Worm (Caenorhabditis elegans) whole organism, L4 larva: Measurements from ENCODE around the gene C15B12.4.
A peak's percentile ranks its signal among the peaks of the same experiment; 100 is the strongest.

Experiments
- F10B5.3 ChIP-seq: sonication (generic microtip); optimal IDR thresholded peaks from 2 replicates; lab custom pipeline; 2016; ENCODE audit warnings: mild to moderate bottlenecking, missing genetic modification characterization, missing compliant biosample characterization
- T26A8.4 ChIP-seq: fragments of 200-800 bp; sonication (Bioruptor generic); IDR thresholded peaks from 2 replicates; pipeline ENCODE4 v1.3.6; 2022; ENCODE audit warnings: missing genetic modification characterization, missing compliant biosample characterization
- ZK337.2 ChIP-seq: fragments of 200-800 bp; sonication (Bioruptor generic); IDR thresholded peaks from 2 replicates; pipeline ENCODE4 v1.3.6; 2022; ENCODE audit warnings: missing genetic modification reagents, missing genetic modification characterization, missing compliant biosample characterization
- ceh-28 ChIP-seq: fragments of 150-350 bp; optimal IDR thresholded peaks from 2 replicates; lab custom pipeline; 2014; ENCODE audit warnings: missing biosample characterization, missing genetic modification reagents, missing genetic modification characterization
- ces-1 ChIP-seq: fragments of 150-350 bp; sonication (generic microtip); optimal IDR thresholded peaks from 4 replicates; lab custom pipeline; 2014; ENCODE audit warnings: missing biosample characterization, missing genetic modification reagents, missing genetic modification characterization
- daf-16 ChIP-seq, 3 experiments: sonication (generic microtip); optimal IDR thresholded peaks; 2 replicates each; lab custom pipeline; 2016 to 2017; ENCODE audit warnings: missing genetic modification characterization in 3 of 3, missing genetic modification reagents in 3 of 3, mild to moderate bottlenecking in 2 of 3, missing compliant biosample characterization in 2 of 3, missing biosample characterization in 1 of 3, moderate library complexity in 1 of 3
- daf-8 ChIP-seq: fragments of 200-800 bp; sonication (Bioruptor generic); IDR thresholded peaks from 2 replicates; pipeline ENCODE4 v1.3.6; 2022; ENCODE audit warnings: missing genetic modification characterization, missing compliant biosample characterization
- dmd-6 ChIP-seq: fragments of 200-800 bp; sonication (Bioruptor generic); IDR thresholded peaks from 2 replicates; pipeline ENCODE4 v1.3.6; 2022; ENCODE audit warnings: missing genetic modification reagents, missing genetic modification characterization, missing compliant biosample characterization
- dmd-8 ChIP-seq: fragments of 200-800 bp; sonication (Bioruptor generic); IDR thresholded peaks from 2 replicates; pipeline ENCODE4 v1.3.6; 2022; ENCODE audit warnings: missing genetic modification characterization, missing compliant biosample characterization
- dpl-1 ChIP-seq: fragments of 150-350 bp; optimal IDR thresholded peaks from 2 replicates; lab custom pipeline; 2014; ENCODE audit warnings: missing biosample characterization, missing genetic modification reagents, missing genetic modification characterization
- dve-1 ChIP-seq: sonication (generic microtip); optimal IDR thresholded peaks from 2 replicates; lab custom pipeline; 2017; ENCODE audit warnings: antibody characterized with exemption, mild to moderate bottlenecking, missing genetic modification characterization, missing compliant biosample characterization; ENCODE audit not compliant: insufficient read depth
- egl-27 ChIP-seq: sonication (generic microtip); optimal IDR thresholded peaks from 3 replicates; lab custom pipeline; 2017; ENCODE audit warnings: missing biosample characterization, missing genetic modification reagents, missing genetic modification characterization
- hlh-11 ChIP-seq: fragments of 200-800 bp; sonication (Bioruptor generic); optimal IDR thresholded peaks from 2 replicates; lab custom pipeline; 2018; ENCODE audit warnings: mild to moderate bottlenecking, missing genetic modification characterization, missing compliant biosample characterization
- lin-1 ChIP-seq: fragments of 200-800 bp; sonication (Bioruptor generic); IDR thresholded peaks from 2 replicates; pipeline ENCODE4 v1.3.6; 2022; ENCODE audit warnings: missing genetic modification reagents, missing genetic modification characterization, missing compliant biosample characterization
- mdl-1 ChIP-seq, 2 experiments: fragments of 150-350 bp in 1 of 2; sonication (generic microtip) in 1 of 2; optimal IDR thresholded peaks; 2 replicates each; lab custom pipeline; 2014 to 2017; ENCODE audit warnings: missing biosample characterization in 2 of 2, missing genetic modification characterization in 2 of 2
- mxl-2 ChIP-seq: fragments of 200-800 bp; sonication (Bioruptor generic); conservative IDR thresholded peaks from 2 replicates; pipeline ENCODE4 v1.3.6; 2022; ENCODE audit warnings: missing genetic modification reagents, missing genetic modification characterization, missing compliant biosample characterization
- nhr-102 ChIP-seq: sonication (generic microtip); optimal IDR thresholded peaks from 2 replicates; lab custom pipeline; 2016; ENCODE audit warnings: mild to moderate bottlenecking, missing genetic modification characterization, moderate library complexity, missing compliant biosample characterization
- nhr-28 ChIP-seq: fragments of 150-350 bp; optimal IDR thresholded peaks from 2 replicates; lab custom pipeline; 2014; ENCODE audit warnings: missing biosample characterization, missing genetic modification characterization
- nhr-77 ChIP-seq: fragments of 150-350 bp; optimal IDR thresholded peaks from 2 replicates; lab custom pipeline; 2014; ENCODE audit warnings: missing biosample characterization, missing genetic modification characterization
- pqm-1 ChIP-seq: sonication (generic microtip); optimal IDR thresholded peaks from 2 replicates; lab custom pipeline; 2017; ENCODE audit warnings: missing biosample characterization, missing genetic modification characterization
- rbr-2 ChIP-seq: sonication (generic microtip); optimal IDR thresholded peaks from 2 replicates; lab custom pipeline; 2016; ENCODE audit warnings: missing genotype, missing genetic modification characterization, missing compliant biosample characterization
- zip-11 ChIP-seq: fragments of 200-800 bp; sonication (Bioruptor generic); IDR thresholded peaks from 2 replicates; pipeline ENCODE4 v1.3.6; 2022; ENCODE audit warnings: missing genetic modification characterization, missing compliant biosample characterization
- zip-2 ChIP-seq: fragments of 150-350 bp; optimal IDR thresholded peaks from 2 replicates; lab custom pipeline; 2014; ENCODE audit warnings: missing biosample characterization, missing genetic modification characterization
- ztf-11 ChIP-seq: fragments of 150-350 bp; optimal IDR thresholded peaks from 2 replicates; lab custom pipeline; 2014; ENCODE audit warnings: missing biosample characterization, missing genetic modification characterization
- ztf-7 ChIP-seq: fragments of 150-350 bp; optimal IDR thresholded peaks from 2 replicates; lab custom pipeline; 2014; ENCODE audit warnings: missing biosample characterization, missing genetic modification characterization

Gene C15B12.4

DNA sequence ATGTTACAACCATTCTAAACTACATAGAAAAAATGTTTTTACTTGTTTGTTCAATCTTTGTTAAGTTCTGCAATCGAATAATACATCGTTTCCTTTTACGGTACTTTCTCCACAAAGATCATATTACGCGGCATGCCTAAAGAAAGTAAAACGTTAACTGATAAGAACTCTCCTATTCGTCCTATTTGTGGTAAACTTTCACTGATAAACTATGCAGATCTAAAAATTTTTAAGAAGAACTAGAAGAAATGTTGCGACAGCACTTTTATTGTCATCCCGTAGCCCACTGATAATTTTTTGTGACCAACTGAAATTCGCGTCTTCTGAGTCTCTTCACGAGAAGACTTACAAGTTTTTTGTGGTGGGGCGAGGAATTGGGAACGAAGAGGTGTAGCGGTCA is 46.4 kb downstream of the C15B12.4 start:
- TF ChIP-seq mdl-1 (tag; optimal IDR thresholded peaks at IDR 0.05; lab: Kevin White, UChicago): peak in 1 of 2 experiments; percentile 36
- peak; percentile 71 for TF ChIP-seq hlh-11 (tag; lab: Kevin White, UChicago)
- peak; percentile 96 for TF ChIP-seq pqm-1 (tag; lab: Kevin White, UChicago)
- TF ChIP-seq dve-1 (tag; lab: Kevin White, UChicago): peak; percentile 89
- TF ChIP-seq nhr-28 (tag; lab: Kevin White, UChicago): peak; percentile 95
- TF ChIP-seq T26A8.4 (GFP tag; lab: Robert Waterston, UW): no peak
- TF ChIP-seq nhr-77 (tag; lab: Kevin White, UChicago): peak; percentile 90
- peak; percentile 80 for TF ChIP-seq dmd-6 (GFP tag; lab: Robert Waterston, UW)
- TF ChIP-seq daf-8 (GFP tag; lab: Robert Waterston, UW): no peak
- no peak for TF ChIP-seq ceh-28 (tag; lab: Kevin White, UChicago)
- no peak for TF ChIP-seq ces-1 (GFP tag; lab: Kevin White, UChicago)
- TF ChIP-seq daf-16 (GFP tag; optimal IDR thresholded peaks at IDR 0.05; lab: Kevin White, UChicago): no peak
- peak; percentile 75 for TF ChIP-seq daf-16 (tag; optimal IDR thresholded peaks at IDR 0.05; lab: Kevin White, UChicago)
- TF ChIP-seq F10B5.3 (tag; lab: Kevin White, UChicago): no peak
- peak; percentile 43 for TF ChIP-seq nhr-102 (tag; lab: Kevin White, UChicago)
- no peak for TF ChIP-seq dmd-8 (GFP tag; lab: Robert Waterston, UW)
- no peak for TF ChIP-seq zip-11
- 0 out of 2 replicates have a peak, but pooled peaks have one; percentile 36 for TF ChIP-seq lin-1
- no peak for TF ChIP-seq mxl-2 (GFP tag; lab: Robert Waterston, UW)
- TF ChIP-seq, all 104 proteins: peak for 10

DNA sequence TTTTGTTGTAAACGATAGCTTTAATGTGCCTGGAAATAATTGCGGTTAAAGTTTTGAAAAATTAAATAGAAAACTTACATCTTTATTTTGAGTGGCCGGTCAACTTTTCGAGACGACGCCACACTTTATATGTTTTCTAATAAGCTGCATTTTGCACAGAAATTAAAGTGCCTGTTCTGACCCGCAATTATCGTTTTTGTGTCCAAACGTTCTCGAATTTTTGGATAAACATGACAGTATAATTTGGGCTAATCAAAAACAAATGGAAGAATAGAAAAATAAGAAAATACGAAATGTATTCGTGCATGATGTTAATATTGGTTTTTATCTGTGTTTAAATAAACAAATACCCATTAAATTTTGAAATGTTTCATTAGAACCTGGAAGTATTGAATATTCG is 52.9 kb downstream of the C15B12.4 start, which contains the start of gene K10C2.12:
K10C2.12 (minus strand) TSS at position 101 of the 400 bp plus-strand sequence.
- TF ChIP-seq ZK337.2 (no peak), zip-2 (no peak), egl-27 (tag; lab: Kevin White, UChicago) (no peak), dpl-1 (GFP tag; lab: Kevin White, UChicago) (no peak), ztf-11 (tag; lab: Kevin White, UChicago) (no peak), rbr-2 (tag; lab: Kevin White, UChicago) (no peak), ztf-7 (tag; lab: Kevin White, UChicago) (no peak)
